Fruit fly (Drosophila melanogaster) whole organism, embryonic: ENCODE data around the gene Plap.

Experiments used
- B-H1 ChIP-seq: fragments of 200-800 bp; sonication (Bioruptor generic); IDR thresholded peaks from 3 replicates; pipeline ENCODE4 v1.3.6; 2022; ENCODE audit warnings: missing biosample characterization, missing genetic modification characterization
- CG10209 ChIP-seq: fragments of 200-800 bp; sonication (Bioruptor generic); optimal IDR thresholded peaks from 3 replicates; lab custom pipeline; 2017; ENCODE audit warnings: missing biosample characterization, mild to moderate bottlenecking, missing genetic modification characterization, missing genetic modification reagents
- CG10431 ChIP-seq: fragments of 200-800 bp; sonication (Bioruptor generic); optimal IDR thresholded peaks from 3 replicates; lab custom pipeline; 2018; ENCODE audit warnings: missing biosample characterization, mild to moderate bottlenecking, missing genetic modification characterization
- CG11560 ChIP-seq: fragments of 200-800 bp; sonication (Bioruptor generic); IDR thresholded peaks from 3 replicates; pipeline ENCODE4 v1.3.6; 2022; ENCODE audit warnings: missing biosample characterization, missing genetic modification characterization
- CG11696 ChIP-seq: fragments of 200-800 bp; sonication (Bioruptor generic); IDR thresholded peaks from 2 replicates; pipeline ENCODE4 v1.3.6; 2022; ENCODE audit warnings: missing biosample characterization, missing genetic modification characterization
- CG14014 ChIP-seq: fragments of 200-800 bp; sonication (Bioruptor generic); IDR thresholded peaks from 2 replicates; pipeline ENCODE4 v1.3.6; 2022; ENCODE audit warnings: missing biosample characterization, missing genetic modification characterization
- CG17829 ChIP-seq: fragments of 200-800 bp; optimal IDR thresholded peaks from 2 replicates; lab custom pipeline; 2019; ENCODE audit warnings: missing biosample characterization, mild to moderate bottlenecking, missing genetic modification characterization, moderate library complexity
- CG18262 ChIP-seq: fragments of 200-800 bp; optimal IDR thresholded peaks from 3 replicates; lab custom pipeline; 2019; ENCODE audit warnings: missing biosample characterization, mild to moderate bottlenecking, missing genetic modification characterization, moderate library complexity
- CG2120 ChIP-seq: fragments of 200-800 bp; sonication (Bioruptor generic); optimal IDR thresholded peaks from 3 replicates; lab custom pipeline; 2016; ENCODE audit warnings: missing biosample characterization, missing genetic modification characterization
- CG2712 ChIP-seq: fragments of 200-800 bp; optimal IDR thresholded peaks from 3 replicates; lab custom pipeline; 2019; ENCODE audit warnings: missing biosample characterization, mild to moderate bottlenecking, missing genetic modification characterization, moderate library complexity
- CG2875 ChIP-seq: fragments of 200-800 bp; sonication (Bioruptor generic); optimal IDR thresholded peaks from 2 replicates; lab custom pipeline; 2017; ENCODE audit warnings: missing biosample characterization, mild to moderate bottlenecking, missing genetic modification characterization, missing genetic modification reagents
- CG4820 ChIP-seq: fragments of 200-800 bp; sonication (Bioruptor generic); optimal IDR thresholded peaks from 3 replicates; lab custom pipeline; 2016; ENCODE audit warnings: missing biosample characterization, missing genetic modification characterization
- CG6683 ChIP-seq: fragments of 200-800 bp; sonication (Bioruptor generic); optimal IDR thresholded peaks from 2 replicates; lab custom pipeline; 2017; ENCODE audit warnings: missing biosample characterization, mild to moderate bottlenecking, missing genetic modification characterization, missing genetic modification reagents
- CG6813 ChIP-seq: fragments of 200-800 bp; sonication (Bioruptor generic); optimal IDR thresholded peaks from 2 replicates; lab custom pipeline; 2017; ENCODE audit warnings: missing biosample characterization, missing genetic modification characterization, mild to moderate bottlenecking, moderate library complexity, missing genetic modification reagents
- CG9437 ChIP-seq: fragments of 200-800 bp; sonication (Bioruptor generic); optimal IDR thresholded peaks from 2 replicates; lab custom pipeline; 2018; ENCODE audit warnings: missing biosample characterization, mild to moderate bottlenecking, missing genetic modification characterization
- Chrac-16 ChIP-seq: fragments of 200-800 bp; sonication (Bioruptor generic); optimal IDR thresholded peaks from 3 replicates; lab custom pipeline; 2016; ENCODE audit warnings: missing biosample characterization, missing genetic modification characterization
- D ChIP-seq, 2 experiments: fragments of 200-800 bp in 1 of 2; fragments of >200 bp in 1 of 2; sonication (Bioruptor generic) in 1 of 2; optimal IDR thresholded peaks; 2 replicates in 1 of 2; 3 replicates in 1 of 2; lab custom pipeline; 2017; ENCODE audit warnings: mild to moderate bottlenecking in 1 of 2, missing biosample characterization in 1 of 2, missing genetic modification characterization in 1 of 2, missing genetic modification reagents in 1 of 2
- Eip74EF ChIP-seq, 2 experiments: fragments of 200-800 bp in 1 of 2; fragments of >200 bp in 1 of 2; sonication (Bioruptor generic) in 1 of 2; optimal IDR thresholded peaks; 2 replicates each; lab custom pipeline; 2017 to 2019; ENCODE audit warnings: missing biosample characterization in 2 of 2, missing genetic modification characterization in 2 of 2, mild to moderate bottlenecking in 1 of 2, moderate library complexity in 1 of 2
- Fer3 ChIP-seq: fragments of 200-800 bp; sonication (Bioruptor generic); optimal IDR thresholded peaks from 2 replicates; lab custom pipeline; 2018; ENCODE audit warnings: missing biosample characterization, mild to moderate bottlenecking, missing genetic modification characterization, moderate library complexity
- H15 ChIP-seq: fragments of 200-800 bp; sonication (Bioruptor generic); IDR thresholded peaks from 3 replicates; pipeline ENCODE4 v1.3.6; 2022; ENCODE audit warnings: missing biosample characterization, missing genetic modification characterization
- Hey ChIP-seq: fragments of 200-800 bp; sonication (Bioruptor generic); optimal IDR thresholded peaks from 3 replicates; lab custom pipeline; 2018; ENCODE audit warnings: missing biosample characterization, mild to moderate bottlenecking, missing genetic modification characterization
- Hmr ChIP-seq: fragments of 200-800 bp; sonication (Bioruptor generic); optimal IDR thresholded peaks from 3 replicates; lab custom pipeline; 2017; ENCODE audit warnings: mild to moderate bottlenecking, missing biosample characterization, missing genetic modification reagents, missing genetic modification characterization
- Jarid2 ChIP-seq: fragments of 200-800 bp; sonication (Bioruptor generic); optimal IDR thresholded peaks from 3 replicates; lab custom pipeline; 2017; ENCODE audit warnings: mild to moderate bottlenecking, missing biosample characterization, missing genetic modification reagents, missing genetic modification characterization
- Lpt ChIP-seq: fragments of >200 bp; optimal IDR thresholded peaks from 2 replicates; lab custom pipeline; 2018; ENCODE audit warnings: missing biosample characterization, missing genetic modification characterization
- MESR4 ChIP-seq: fragments of 200-800 bp; sonication (Bioruptor generic); optimal IDR thresholded peaks from 2 replicates; lab custom pipeline; 2018; ENCODE audit warnings: missing biosample characterization, mild to moderate bottlenecking, missing genetic modification characterization, moderate library complexity
- Med ChIP-seq: fragments of 200-800 bp; sonication (Bioruptor generic); peaks from one replicate; lab custom pipeline; 2016; ENCODE audit warnings: missing biosample characterization, missing genetic modification characterization, mild to moderate bottlenecking, inconsistent platforms, moderate library complexity
- Mrtf ChIP-seq: fragments of 200-800 bp; sonication (Bioruptor generic); IDR thresholded peaks from 3 replicates; pipeline ENCODE4 v1.3.6; 2022; ENCODE audit warnings: missing biosample characterization, missing genetic modification characterization
- Scr ChIP-seq: fragments of 200-800 bp; sonication (Bioruptor generic); IDR thresholded peaks from 2 replicates; pipeline ENCODE4 v1.3.6; 2022; ENCODE audit warnings: missing biosample characterization, missing genetic modification characterization; ENCODE audit not compliant: partially characterized antibody
- Stat92E ChIP-seq, 3 experiments: fragments of >200 bp in 2 of 3; fragments of 200-800 bp in 1 of 3; sonication (Bioruptor generic) in 1 of 3; optimal IDR thresholded peaks; 2 replicates each; lab custom pipeline; 2017 to 2019; ENCODE audit warnings: missing biosample characterization in 3 of 3, missing genetic modification characterization in 3 of 3, mild to moderate bottlenecking in 1 of 3, moderate library complexity in 1 of 3
- Vsx1 ChIP-seq: fragments of 200-800 bp; sonication (Bioruptor generic); optimal IDR thresholded peaks from 2 replicates; lab custom pipeline; 2017; ENCODE audit warnings: missing biosample characterization, mild to moderate bottlenecking, missing genetic modification characterization, missing genetic modification reagents
- disco-r ChIP-seq: fragments of 200-800 bp; sonication (Bioruptor generic); optimal IDR thresholded peaks from 2 replicates; lab custom pipeline; 2016; ENCODE audit warnings: missing biosample characterization, missing genetic modification characterization
- esg ChIP-seq: fragments of 200-800 bp; sonication (Bioruptor generic); conservative IDR thresholded peaks from 2 replicates; pipeline ENCODE4 v1.3.6; 2022; ENCODE audit warnings: missing biosample characterization, missing genetic modification characterization
- eyg ChIP-seq: fragments of 200-800 bp; sonication (Bioruptor generic); optimal IDR thresholded peaks from 3 replicates; lab custom pipeline; 2016; ENCODE audit warnings: missing biosample characterization, missing genetic modification characterization
- fu2 ChIP-seq: fragments of 200-800 bp; sonication (Bioruptor generic); optimal IDR thresholded peaks from 2 replicates; lab custom pipeline; 2016; ENCODE audit warnings: missing biosample characterization, missing genetic modification characterization
- gce ChIP-seq: fragments of 200-800 bp; sonication (Bioruptor generic); IDR thresholded peaks from 3 replicates; pipeline ENCODE4 v1.3.6; 2022; ENCODE audit warnings: missing biosample characterization, missing genetic modification characterization
- grau ChIP-seq: fragments of 200-800 bp; optimal IDR thresholded peaks from 3 replicates; lab custom pipeline; 2019; ENCODE audit warnings: missing biosample characterization, mild to moderate bottlenecking, missing genetic modification characterization, moderate library complexity
- grn ChIP-seq: fragments of 200-800 bp; sonication (Bioruptor generic); optimal IDR thresholded peaks from 3 replicates; lab custom pipeline; 2017; ENCODE audit warnings: missing biosample characterization, missing genetic modification characterization
- lbe ChIP-seq: fragments of 200-800 bp; sonication (Bioruptor generic); optimal IDR thresholded peaks from 2 replicates; lab custom pipeline; 2016; ENCODE audit warnings: missing biosample characterization, mild to moderate bottlenecking, missing genetic modification characterization
- mam ChIP-seq: fragments of 200-800 bp; sonication (Bioruptor generic); optimal IDR thresholded peaks from 3 replicates; lab custom pipeline; 2016; ENCODE audit warnings: missing biosample characterization, missing genetic modification characterization
- nerfin-2 ChIP-seq: fragments of 200-800 bp; sonication (Bioruptor generic); IDR thresholded peaks from 2 replicates; pipeline ENCODE4 v1.3.6; 2022; ENCODE audit warnings: missing biosample characterization, missing genetic modification characterization; ENCODE audit not compliant: partially characterized antibody
- p53 ChIP-seq: fragments of 200-800 bp; sonication (Bioruptor generic); optimal IDR thresholded peaks from 2 replicates; lab custom pipeline; 2016; ENCODE audit warnings: missing biosample characterization, missing genetic modification characterization
- slp2 ChIP-seq: fragments of 200-800 bp; sonication (Bioruptor generic); optimal IDR thresholded peaks from 2 replicates; lab custom pipeline; 2016; ENCODE audit warnings: missing biosample characterization, missing genetic modification characterization
- sob ChIP-seq: fragments of 200-800 bp; sonication (Bioruptor generic); IDR thresholded peaks from 2 replicates; pipeline ENCODE4 v1.3.6; 2022; ENCODE audit warnings: missing biosample characterization, missing genetic modification characterization
- stc ChIP-seq: fragments of 200-800 bp; sonication (Bioruptor generic); IDR thresholded peaks from 2 replicates; pipeline ENCODE4 v1.3.6; 2022; ENCODE audit warnings: missing biosample characterization, missing genetic modification characterization
- ttk ChIP-seq: fragments of 200-800 bp; sonication (Bioruptor generic); IDR thresholded peaks from 2 replicates; pipeline ENCODE4 v2.1.2; 2022; ENCODE audit warnings: missing biosample characterization, missing genetic modification characterization
- tup ChIP-seq: fragments of 200-800 bp; sonication (Bioruptor generic); optimal IDR thresholded peaks from 2 replicates; lab custom pipeline; 2016; ENCODE audit warnings: missing biosample characterization, mild to moderate bottlenecking, missing genetic modification characterization, moderate library complexity
- unc-4 ChIP-seq: fragments of 200-800 bp; sonication (Bioruptor generic); IDR thresholded peaks from 2 replicates; pipeline ENCODE4 v1.3.6; 2022; ENCODE audit warnings: missing biosample characterization, missing genetic modification characterization; ENCODE audit not compliant: partially characterized antibody
- wor ChIP-seq: fragments of 200-800 bp; sonication (Bioruptor generic); IDR thresholded peaks from 2 replicates; pipeline ENCODE4 v1.3.6; 2022; ENCODE audit warnings: missing biosample characterization, missing genetic modification characterization
- zen ChIP-seq: fragments of 200-800 bp; sonication (Bioruptor generic); optimal IDR thresholded peaks from 3 replicates; lab custom pipeline; 2018; ENCODE audit warnings: missing biosample characterization, mild to moderate bottlenecking, missing genetic modification characterization, moderate library complexity

Plap gene

DNA sequence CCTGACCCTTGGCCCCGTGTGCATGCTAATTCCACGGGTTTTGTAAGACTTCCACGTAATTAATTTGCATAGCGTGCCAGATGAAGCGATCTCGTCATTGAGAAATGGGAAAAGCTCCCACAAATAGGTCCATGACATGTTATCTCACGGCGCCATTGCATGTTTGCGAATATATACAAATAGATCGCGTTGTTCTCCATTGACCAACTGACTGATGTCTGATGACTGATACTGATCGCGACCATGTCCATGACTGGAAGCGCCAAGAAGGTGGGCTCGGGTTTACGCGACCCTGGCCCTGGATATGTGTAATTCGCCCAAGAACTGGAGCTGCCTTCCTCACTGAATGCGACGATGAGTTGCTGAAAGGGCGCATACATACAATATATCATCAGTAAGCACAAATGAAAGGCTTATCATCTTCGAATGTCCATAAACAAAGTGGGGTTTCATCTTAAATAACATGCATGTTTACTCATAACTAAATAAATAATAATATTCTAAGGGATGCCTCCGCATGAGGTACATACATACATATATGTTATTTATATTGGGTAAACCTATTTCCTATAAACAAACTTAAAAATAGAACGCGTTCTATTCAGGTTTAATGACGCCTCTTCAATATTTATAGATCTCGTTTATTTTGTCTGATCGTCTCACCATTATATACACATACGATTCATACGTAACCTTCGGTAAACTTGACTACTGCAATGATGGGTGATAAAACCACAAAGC, 46.9 kb downstream of the Plap start (continued):
- TF ChIP-seq CG10431 (GFP tag; lab: Kevin White, UChicago) (peak; percentile 33), gce (GFP tag; lab: Robert Waterston, UW) (no peak), Stat92E (GFP tag; optimal IDR thresholded peaks at IDR 0.05; lab: Kevin White, UChicago) (no peak), CG6683 (GFP tag; lab: Kevin White, UChicago) (no peak), zen (tag; lab: Kevin White, UChicago) (no peak), D (optimal IDR thresholded peaks at IDR 0.05; lab: Kevin White, UChicago) (no peak), D (GFP tag; optimal IDR thresholded peaks at IDR 0.05; lab: Kevin White, UChicago) (peak; percentile 67), unc-4 (GFP tag; lab: Robert Waterston, UW) (no peak), disco-r (GFP tag; lab: Kevin White, UChicago) (no peak), Fer3 (peak; percentile 30), MESR4 (GFP tag; lab: Kevin White, UChicago) (no peak), sob (GFP tag; lab: Robert Waterston, UW) (no peak), ttk (GFP tag; lab: Robert Waterston, UW) (no peak), esg (GFP tag; lab: Robert Waterston, UW) (no peak), nerfin-2 (GFP tag; lab: Robert Waterston, UW) (no peak), Jarid2 (GFP tag; lab: Kevin White, UChicago) (peak; percentile 4), Vsx1 (GFP tag; lab: Kevin White, UChicago) (peak; percentile 45), CG6813 (GFP tag; lab: Kevin White, UChicago) (peak; percentile 74), lbe (no peak), CG14014 (no peak), fu2 (no peak), CG17829 (peak; percentile 14), Scr (GFP tag; lab: Robert Waterston, UW) (no peak), slp2 (GFP tag; lab: Kevin White, UChicago) (no peak), Eip74EF (GFP tag; optimal IDR thresholded peaks at IDR 0.05; lab: Kevin White, UChicago) (peak in 1 of 2 experiments; percentile 74), Mrtf (no peak), Lpt (GFP tag; lab: Kevin White, UChicago) (no peak), CG11696 (no peak), Med (GFP tag; lab: Kevin White, UChicago) (peak; percentile 80), CG4820 (GFP tag; lab: Kevin White, UChicago) (peak; percentile 40), CG10209 (GFP tag; lab: Kevin White, UChicago) (peak; percentile 55), CG18262 (tag; lab: Kevin White, UChicago) (peak; percentile 68), mam (GFP tag; lab: Kevin White, UChicago) (no peak), CG2712 (tag; lab: Kevin White, UChicago) (peak; percentile 56), Hmr (GFP tag; lab: Kevin White, UChicago) (no peak), tup (GFP tag; lab: Kevin White, UChicago) (no peak), p53 (GFP tag; lab: Kevin White, UChicago) (no peak), grau (tag; lab: Kevin White, UChicago) (peak; percentile 28), CG9437 (GFP tag; lab: Kevin White, UChicago) (no peak), CG2875 (GFP tag; lab: Kevin White, UChicago) (peak; percentile 81), B-H1 (GFP tag; lab: Robert Waterston, UW) (no peak), Hey (tag; lab: Kevin White, UChicago) (no peak), stc (GFP tag; lab: Robert Waterston, UW) (no peak), CG2120 (GFP tag; lab: Kevin White, UChicago) (no peak), eyg (no peak), wor (no peak), CG11560 (tag; lab: Robert Waterston, UW) (no peak), Chrac-16 (GFP tag; lab: Kevin White, UChicago) (no peak), H15 (GFP tag; lab: Robert Waterston, UW) (no peak), grn (GFP tag; lab: Kevin White, UChicago) (peak; percentile 51)
